Worm (Caenorhabditis elegans): Measurements from ENCODE around the gene T19D2.3.
A peak's percentile ranks its signal among the peaks of the same experiment; 100 is the strongest.

DNA sequence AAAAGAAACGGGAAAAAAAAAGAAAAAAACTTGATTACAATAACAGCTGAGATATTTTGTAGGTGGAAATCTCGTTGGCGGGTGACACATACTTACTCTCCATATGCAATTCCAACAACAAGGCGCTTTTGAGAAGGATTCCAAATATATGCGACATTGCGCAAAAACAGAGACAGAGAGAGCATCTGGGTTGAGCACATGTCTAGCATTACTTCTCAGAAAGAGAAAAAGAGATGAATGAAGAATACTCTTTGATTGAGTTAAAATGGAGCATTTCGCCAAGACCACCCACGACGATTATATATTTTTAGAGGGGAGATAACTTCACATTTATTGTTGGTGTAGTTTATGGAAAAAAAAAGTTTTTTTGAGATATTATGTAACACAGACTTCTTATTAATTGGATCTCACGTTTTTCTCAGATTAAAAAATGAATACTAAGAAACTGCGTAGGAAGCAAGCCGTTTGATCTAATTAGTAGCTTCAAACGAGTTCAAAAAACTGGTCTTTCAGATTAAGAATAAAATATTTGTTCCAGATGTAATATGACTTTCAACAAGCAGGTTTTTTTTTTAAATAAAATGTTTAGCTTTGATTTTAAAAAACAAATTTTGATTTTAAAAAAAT, 6.0 kb downstream of the T19D2.3 start:
- TF ChIP-seq lin-15B (tag; optimal IDR thresholded peaks at IDR 0.05) (no peak), nhr-237 (tag; optimal IDR thresholded peaks at IDR 0.05) (no peak), elt-3 (tag; optimal IDR thresholded peaks at IDR 0.05) (no peak), ceh-9 (tag; optimal IDR thresholded peaks at IDR 0.05) (no peak), ztf-4 (tag; optimal IDR thresholded peaks at IDR 0.05) (no peak), ama-1 (optimal IDR thresholded peaks at IDR 0.05) (no peak), pha-4 (tag; optimal IDR thresholded peaks at IDR 0.05) (no peak), egl-27 (tag; optimal IDR thresholded peaks at IDR 0.05) (no peak), lin-39 (tag; optimal IDR thresholded peaks at IDR 0.05) (no peak), fkh-10 (GFP tag; optimal IDR thresholded peaks at IDR 0.05) (no peak), nfya-1 (tag; optimal IDR thresholded peaks at IDR 0.05; ENCODE audit: insufficient read depth) (peak; percentile 24), nhr-77 (tag; optimal IDR thresholded peaks at IDR 0.05) (no peak), ceh-82 (tag; optimal IDR thresholded peaks at IDR 0.05) (no peak)

Measured in whole organism, L3 larva.